Worm (Caenorhabditis elegans) whole organism, L1 larva: ENCODE results near the gene wee-1.1.
A peak's percentile ranks its signal among the peaks of the same experiment; 100 is the strongest.

Source experiments
- C04F5.9 ChIP-seq: sonication (generic microtip); optimal IDR thresholded peaks from 2 replicates; lab custom pipeline; 2016; ENCODE audit warnings: missing genetic modification characterization, missing compliant biosample characterization
- C16A3.4 ChIP-seq: fragments of 150-350 bp; optimal IDR thresholded peaks from 2 replicates; lab custom pipeline; 2014; ENCODE audit warnings: missing biosample characterization, missing genetic modification characterization
- F16B12.6 ChIP-seq: fragments of 150-350 bp; optimal IDR thresholded peaks from 2 replicates; lab custom pipeline; 2014; ENCODE audit warnings: missing biosample characterization, missing genetic modification characterization
- aha-1 ChIP-seq: fragments of 150-350 bp; optimal IDR thresholded peaks from 2 replicates; lab custom pipeline; 2014; ENCODE audit warnings: missing biosample characterization, missing genetic modification characterization
- alr-1 ChIP-seq: fragments of 200-800 bp; sonication (Bioruptor generic); optimal IDR thresholded peaks from 2 replicates; lab custom pipeline; 2018; ENCODE audit warnings: borderline replicate concordance, mild to moderate bottlenecking, missing genetic modification characterization, missing compliant biosample characterization
- aly-2 ChIP-seq: fragments of 150-350 bp; optimal IDR thresholded peaks from 2 replicates; lab custom pipeline; 2014; ENCODE audit warnings: missing biosample characterization, missing genetic modification characterization
- ceh-8 ChIP-seq: fragments of 200-800 bp; sonication (Bioruptor generic); optimal IDR thresholded peaks from 2 replicates; lab custom pipeline; 2018; ENCODE audit warnings: mild to moderate bottlenecking, missing genetic modification characterization, moderate library complexity, missing compliant biosample characterization
- ceh-82 ChIP-seq, 3 experiments: fragments of 150-350 bp in 1 of 3; sonication (generic microtip) in 2 of 3; optimal IDR thresholded peaks; 2 replicates each; lab custom pipeline; 2014 to 2017; ENCODE audit warnings: missing biosample characterization in 3 of 3, missing genetic modification characterization in 3 of 3
- ceh-88 ChIP-seq: fragments of 200-800 bp; sonication (Bioruptor generic); IDR thresholded peaks from 2 replicates; pipeline ENCODE4 v1.3.6; 2022; ENCODE audit warnings: missing genetic modification characterization, missing compliant biosample characterization
- dpl-1 ChIP-seq, 3 experiments: fragments of 150-350 bp in 2 of 3; sonication (generic microtip) in 1 of 3; optimal IDR thresholded peaks; 2 replicates each; lab custom pipeline; 2014 to 2017; ENCODE audit warnings: missing biosample characterization in 3 of 3, missing genetic modification characterization in 3 of 3, missing genetic modification reagents in 3 of 3
- efl-1 ChIP-seq, 4 experiments: fragments of 150-350 bp; optimal IDR thresholded peaks in 3 of 4; peaks in 1 of 4; 1 replicate in 1 of 4; 2 replicates in 3 of 4; lab custom pipeline; 2014; ENCODE audit warnings: missing biosample characterization in 2 of 4, missing genetic modification characterization in 2 of 4, missing genetic modification reagents in 2 of 4
- efl-3 ChIP-seq: fragments of 200-800 bp; sonication (Bioruptor generic); optimal IDR thresholded peaks from 2 replicates; lab custom pipeline; 2018; ENCODE audit warnings: mild to moderate bottlenecking, missing genetic modification characterization, missing compliant biosample characterization
- egl-27 ChIP-seq, 2 experiments: fragments of 150-350 bp in 1 of 2; sonication (generic microtip); optimal IDR thresholded peaks; 3 replicates each; lab custom pipeline; 2017 to 2018; ENCODE audit warnings: missing biosample characterization in 2 of 2, missing genetic modification characterization in 2 of 2, missing genetic modification reagents in 2 of 2
- elt-2 ChIP-seq: sonication (generic microtip); optimal IDR thresholded peaks from 2 replicates; lab custom pipeline; 2016; ENCODE audit warnings: missing genetic modification characterization, mild to moderate bottlenecking, inconsistent platforms, missing compliant biosample characterization, missing genetic modification reagents
- elt-3 ChIP-seq, 6 experiments: fragments of 150-350 bp in 1 of 6; sonication (generic microtip); optimal IDR thresholded peaks; 2 replicates each; lab custom pipeline; 2017 to 2018; ENCODE audit warnings: missing biosample characterization in 6 of 6, missing genetic modification characterization in 6 of 6, inconsistent platforms in 1 of 6
- ets-5 ChIP-seq: fragments of 200-800 bp; sonication (Bioruptor generic); IDR thresholded peaks from 2 replicates; pipeline ENCODE4 v1.3.6; 2022; ENCODE audit warnings: missing genetic modification characterization, missing compliant biosample characterization
- fkh-8 ChIP-seq: sonication (generic microtip); optimal IDR thresholded peaks from 2 replicates; lab custom pipeline; 2016; ENCODE audit warnings: mild to moderate bottlenecking, missing genetic modification characterization, missing compliant biosample characterization
- fos-1 ChIP-seq: fragments of 150-350 bp; optimal IDR thresholded peaks from 2 replicates; lab custom pipeline; 2014; ENCODE audit warnings: missing biosample characterization, missing genetic modification characterization
- grh-1 ChIP-seq: fragments of 200-800 bp; sonication (Bioruptor generic); IDR thresholded peaks from 2 replicates; pipeline ENCODE4 v1.3.6; 2022; ENCODE audit warnings: missing genetic modification reagents, missing genetic modification characterization, missing compliant biosample characterization
- hpl-2 ChIP-seq: fragments of 150-350 bp; optimal IDR thresholded peaks from 2 replicates; lab custom pipeline; 2014; ENCODE audit warnings: missing biosample characterization, missing genetic modification reagents, missing genetic modification characterization
- irx-1 ChIP-seq: sonication (generic microtip); optimal IDR thresholded peaks from 2 replicates; lab custom pipeline; 2016; ENCODE audit warnings: missing genetic modification characterization, missing compliant biosample characterization
- lin-13 ChIP-seq: fragments of 150-350 bp; optimal IDR thresholded peaks from 2 replicates; lab custom pipeline; 2014; ENCODE audit warnings: missing biosample characterization, missing genetic modification reagents, missing genetic modification characterization
- lin-35 ChIP-seq, 2 experiments: fragments of 150-350 bp; optimal IDR thresholded peaks; 2 replicates each; lab custom pipeline; 2014; ENCODE audit warnings: missing biosample characterization in 2 of 2, missing genetic modification characterization in 2 of 2, missing genetic modification reagents in 2 of 2
- lin-39 ChIP-seq: fragments of 150-350 bp; optimal IDR thresholded peaks from 2 replicates; lab custom pipeline; 2014; ENCODE audit warnings: missing biosample characterization, missing genetic modification reagents, missing genetic modification characterization
- mab-9 ChIP-seq: fragments of 200-800 bp; sonication (Bioruptor generic); IDR thresholded peaks from 2 replicates; pipeline ENCODE4 v1.3.6; 2022; ENCODE audit warnings: missing genetic modification reagents, missing genetic modification characterization, missing compliant biosample characterization
- mep-1 ChIP-seq: fragments of 150-350 bp; optimal IDR thresholded peaks from 2 replicates; lab custom pipeline; 2014; ENCODE audit warnings: missing biosample characterization, missing genetic modification characterization
- nhr-12 ChIP-seq: sonication (generic microtip); optimal IDR thresholded peaks from 2 replicates; lab custom pipeline; 2017; ENCODE audit warnings: missing biosample characterization, missing genetic modification characterization
- nhr-19 ChIP-seq: fragments of 200-800 bp; sonication (Bioruptor generic); conservative IDR thresholded peaks from 2 replicates; pipeline ENCODE4 v1.3.6; 2022; ENCODE audit warnings: missing genetic modification characterization, missing compliant biosample characterization
- nhr-237 ChIP-seq: fragments of 150-350 bp; optimal IDR thresholded peaks from 2 replicates; lab custom pipeline; 2014; ENCODE audit warnings: missing biosample characterization, missing genetic modification characterization
- nhr-28 ChIP-seq: fragments of 150-350 bp; optimal IDR thresholded peaks from 2 replicates; lab custom pipeline; 2014; ENCODE audit warnings: missing biosample characterization, missing genetic modification characterization
- nhr-47 ChIP-seq: sonication (generic microtip); optimal IDR thresholded peaks from 2 replicates; lab custom pipeline; 2016; ENCODE audit warnings: mild to moderate bottlenecking, missing genetic modification characterization, moderate library complexity, missing compliant biosample characterization
- nhr-71 ChIP-seq: sonication (generic microtip); optimal IDR thresholded peaks from 2 replicates; lab custom pipeline; 2016; ENCODE audit warnings: mild to moderate bottlenecking, missing genetic modification characterization, moderate library complexity, missing compliant biosample characterization
- nhr-77 ChIP-seq: fragments of 150-350 bp; optimal IDR thresholded peaks from 2 replicates; lab custom pipeline; 2014; ENCODE audit warnings: missing biosample characterization, missing genetic modification characterization
- nhr-84 ChIP-seq: sonication (generic microtip); optimal IDR thresholded peaks from 2 replicates; lab custom pipeline; 2017; ENCODE audit warnings: missing biosample characterization, missing genetic modification characterization
- pax-3 ChIP-seq: fragments of 200-800 bp; sonication (Bioruptor generic); optimal IDR thresholded peaks from 2 replicates; lab custom pipeline; 2018; ENCODE audit warnings: mild to moderate bottlenecking, missing genetic modification characterization, moderate library complexity, missing compliant biosample characterization
- pqm-1 ChIP-seq: sonication (generic microtip); optimal IDR thresholded peaks from 3 replicates; lab custom pipeline; 2017; ENCODE audit warnings: missing biosample characterization, missing genetic modification characterization
- rnt-1 ChIP-seq: sonication (generic microtip); optimal IDR thresholded peaks from 2 replicates; lab custom pipeline; 2016; ENCODE audit warnings: mild to moderate bottlenecking, missing genetic modification characterization, moderate library complexity, missing compliant biosample characterization
- skn-1 ChIP-seq: fragments of 150-350 bp; optimal IDR thresholded peaks from 2 replicates; lab custom pipeline; 2014; ENCODE audit warnings: missing biosample characterization, missing genetic modification characterization
- snpc-4 ChIP-seq: fragments of 150-350 bp; optimal IDR thresholded peaks from 2 replicates; lab custom pipeline; 2014; ENCODE audit warnings: missing biosample characterization, missing genetic modification characterization
- snu-23 ChIP-seq: sonication (generic microtip); optimal IDR thresholded peaks from 2 replicates; lab custom pipeline; 2016; ENCODE audit warnings: missing genetic modification characterization, missing compliant biosample characterization
- sptf-1 ChIP-seq: fragments of 150-350 bp; optimal IDR thresholded peaks from 2 replicates; lab custom pipeline; 2014; ENCODE audit warnings: missing biosample characterization, missing genetic modification characterization
- sup-37 ChIP-seq: fragments of 200-800 bp; sonication (Bioruptor generic); optimal IDR thresholded peaks from 2 replicates; lab custom pipeline; 2018; ENCODE audit warnings: mild to moderate bottlenecking, missing genetic modification characterization, missing compliant biosample characterization
- unc-130 ChIP-seq: fragments of 150-350 bp; optimal IDR thresholded peaks from 2 replicates; lab custom pipeline; 2017; ENCODE audit warnings: missing biosample characterization, missing genetic modification characterization, inconsistent platforms
- unc-30 ChIP-seq: sonication (generic microtip); optimal IDR thresholded peaks from 2 replicates; lab custom pipeline; 2017; ENCODE audit warnings: missing biosample characterization, missing genetic modification characterization
- unc-62 ChIP-seq: fragments of 150-350 bp; optimal IDR thresholded peaks from 2 replicates; lab custom pipeline; 2014; ENCODE audit warnings: missing biosample characterization, missing genetic modification reagents, missing genetic modification characterization
- unc-86 ChIP-seq: sonication (generic microtip); optimal IDR thresholded peaks from 2 replicates; lab custom pipeline; 2016; ENCODE audit warnings: missing genetic modification characterization, missing compliant biosample characterization
- vab-15 ChIP-seq: sonication (generic microtip); optimal IDR thresholded peaks from 2 replicates; lab custom pipeline; 2017; ENCODE audit warnings: missing genotype, mild to moderate bottlenecking, missing genetic modification characterization, missing compliant biosample characterization
- zag-1 ChIP-seq: fragments of 150-350 bp; optimal IDR thresholded peaks from 2 replicates; lab custom pipeline; 2014; ENCODE audit warnings: missing biosample characterization, missing genetic modification characterization
- zip-4 ChIP-seq: fragments of 200-800 bp; sonication (Bioruptor generic); optimal IDR thresholded peaks from 2 replicates; lab custom pipeline; 2018; ENCODE audit warnings: mild to moderate bottlenecking, missing genetic modification characterization, moderate library complexity, missing compliant biosample characterization

wee-1.1 gene

DNA sequence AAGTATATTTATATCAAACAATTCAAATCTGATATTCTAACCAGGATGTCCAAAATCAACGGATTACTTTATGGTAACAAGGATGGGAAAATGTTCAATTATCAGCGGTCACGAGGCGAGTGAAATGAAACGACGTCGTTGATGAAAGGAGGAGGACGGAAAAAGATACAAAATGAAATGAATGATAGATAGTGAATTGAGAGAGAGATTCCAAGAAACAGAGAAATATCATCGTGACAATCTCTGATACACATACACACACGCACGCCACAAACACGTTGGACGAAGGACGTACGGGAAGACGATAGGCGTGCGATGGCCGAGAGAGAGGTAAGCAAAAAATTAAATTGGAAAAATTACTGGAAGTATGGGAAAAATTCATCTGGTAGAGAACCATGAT lies 17.7 kb upstream of the wee-1.1 start (continued):
- peak; percentile 55 for TF ChIP-seq grh-1 (GFP tag; lab: Robert Waterston, UW)
- TF ChIP-seq F16B12.6, result no peak
- no peak for TF ChIP-seq egl-27 (tag; optimal IDR thresholded peaks at IDR 0.05; lab: Kevin White, UChicago)
- peak; percentile 25 to 52 for TF ChIP-seq efl-1 (optimal IDR thresholded peaks at IDR 0.05; lab: Kevin White, UChicago)
- TF ChIP-seq efl-1 (GFP tag; optimal IDR thresholded peaks at IDR 0.05 in 1 of 2; lab: Kevin White, UChicago), result no peak
- TF ChIP-seq unc-30 (tag; lab: Kevin White, UChicago), result no peak
- peak; percentile 7 for TF ChIP-seq zip-4
- no peak for TF ChIP-seq skn-1 (tag; lab: Kevin White, UChicago)
- TF ChIP-seq nhr-28 (tag; lab: Kevin White, UChicago), result no peak
- TF ChIP-seq nhr-237, result no peak
- no peak for TF ChIP-seq elt-2 (tag; lab: Kevin White, UChicago)
- peak; percentile 94 for TF ChIP-seq unc-130
- peak; percentile 66 for TF ChIP-seq irx-1 (tag; lab: Kevin White, UChicago)
- no peak for TF ChIP-seq unc-62
- 0 out of 2 replicates have a peak, but pooled peaks have one; percentile 21 for TF ChIP-seq mab-9 (GFP tag; lab: Robert Waterston, UW)
- TF ChIP-seq zag-1 (tag; lab: Kevin White, UChicago), result no peak
- peak; percentile 93 for TF ChIP-seq nhr-71 (tag; lab: Kevin White, UChicago)
- TF ChIP-seq nhr-12, result no peak
- TF ChIP-seq pqm-1 (tag; lab: Kevin White, UChicago), result no peak
- no peak for TF ChIP-seq ceh-8 (GFP tag; lab: Kevin White, UChicago)
- TF ChIP-seq unc-86, result no peak
- TF ChIP-seq snpc-4 (tag; lab: Kevin White, UChicago), result no peak
- peak; percentile 37 for TF ChIP-seq sup-37 (GFP tag; lab: Kevin White, UChicago)
- TF ChIP-seq nhr-19 (GFP tag; lab: Robert Waterston, UW), result peak; percentile 94
- peak; percentile 22 for TF ChIP-seq fos-1 (tag; lab: Kevin White, UChicago)
- peak; percentile 65 for TF ChIP-seq lin-13 (GFP tag; lab: Kevin White, UChicago)
- peak; percentile 88 for TF ChIP-seq snu-23 (GFP tag; lab: Kevin White, UChicago)
- TF ChIP-seq nhr-77 (tag; lab: Kevin White, UChicago), result no peak
- TF ChIP-seq nhr-84, result no peak
- TF ChIP-seq ets-5, result no peak
- TF ChIP-seq aly-2 (tag; lab: Kevin White, UChicago), result no peak
- TF ChIP-seq nhr-47 (tag; lab: Kevin White, UChicago), result peak; percentile 74

DNA sequence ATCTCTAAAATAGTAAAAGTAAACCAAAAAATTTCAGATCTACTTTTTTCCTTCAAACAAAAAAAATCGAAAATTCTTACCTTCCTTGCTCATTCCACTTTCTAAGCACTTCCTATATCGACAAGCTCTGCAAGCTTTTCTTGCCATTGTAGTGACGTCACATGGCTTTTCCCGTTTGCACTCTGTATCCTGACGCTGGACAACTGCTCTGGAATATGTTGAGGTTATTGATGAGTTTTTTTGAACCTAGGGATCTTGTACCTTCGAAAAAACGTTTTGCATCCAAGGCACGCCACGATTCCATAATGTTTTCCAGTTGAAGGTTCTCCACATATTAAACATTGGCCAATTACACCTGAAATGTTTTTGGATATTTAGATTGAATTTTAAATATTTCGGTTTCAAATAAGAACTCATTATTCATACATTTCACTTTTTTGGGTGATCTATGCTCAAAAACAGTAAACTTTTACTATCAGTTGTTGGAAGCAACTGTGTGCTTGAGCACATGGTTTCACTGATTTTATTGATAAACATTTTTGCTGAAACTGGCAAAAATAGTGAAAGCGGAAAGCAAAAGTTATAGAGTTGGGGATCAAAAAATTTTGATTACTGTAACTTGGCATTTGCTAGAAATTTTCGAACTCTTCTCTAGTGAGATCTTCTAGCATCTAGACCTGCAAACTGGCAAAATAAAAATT lies 16.8 kb upstream of the wee-1.1 start:
- TF ChIP-seq hpl-2 (GFP tag; lab: Kevin White, UChicago) (no peak), unc-86 (no peak), efl-3 (GFP tag; lab: Kevin White, UChicago) (no peak), mep-1 (tag; lab: Kevin White, UChicago) (no peak), ets-5 (no peak), egl-27 (tag; optimal IDR thresholded peaks at IDR 0.05; lab: Kevin White, UChicago) (no peak), rnt-1 (peak; percentile 59), ceh-88 (GFP tag; lab: Robert Waterston, UW) (no peak), zip-4 (no peak), alr-1 (no peak), lin-39 (tag; lab: Kevin White, UChicago) (peak; percentile 36), ceh-82 (tag; optimal IDR thresholded peaks at IDR 0.05; lab: Kevin White, UChicago) (no peak), zag-1 (tag; lab: Kevin White, UChicago) (no peak), lin-13 (GFP tag; lab: Kevin White, UChicago) (no peak), C16A3.4 (no peak), fkh-8 (tag; lab: Kevin White, UChicago) (no peak), lin-35 (GFP tag; optimal IDR thresholded peaks at IDR 0.05; lab: Kevin White, UChicago) (peak in 1 of 2 experiments; percentile 11), aha-1 (tag; lab: Kevin White, UChicago) (no peak), vab-15 (no peak), nhr-237 (no peak), elt-3 (tag; optimal IDR thresholded peaks at IDR 0.05; lab: Kevin White, UChicago) (no peak), C04F5.9 (tag; lab: Kevin White, UChicago) (no peak), nhr-77 (tag; lab: Kevin White, UChicago) (no peak), sptf-1 (tag; lab: Kevin White, UChicago) (no peak), nhr-47 (tag; lab: Kevin White, UChicago) (no peak), nhr-12 (no peak), unc-62 (no peak), pax-3 (tag; lab: Kevin White, UChicago) (no peak), sup-37 (GFP tag; lab: Kevin White, UChicago) (no peak), ceh-8 (GFP tag; lab: Kevin White, UChicago) (no peak), unc-130 (no peak), dpl-1 (GFP tag; optimal IDR thresholded peaks at IDR 0.05; lab: Kevin White, UChicago) (no peak)
